Fruit fly (Drosophila melanogaster): ENCODE data around the gene js.
A peak's percentile ranks its signal among the peaks of the same experiment; 100 is the strongest.

Gene js

dm6 chr3R:16359098-16359497 lies 9.0 kb downstream of the js start, which contains the start of gene CG17931 (continued):
- TF ChIP-seq CG7839 (tag; optimal IDR thresholded peaks at IDR 0.05) (no peak), CG6272 (GFP tag; IDR thresholded peaks at IDR 0.05) (no peak), wor (GFP tag; IDR thresholded peaks at IDR 0.05) (no peak), crp (GFP tag; optimal IDR thresholded peaks at IDR 0.05) (peak in 1 of 2 experiments; percentile 79), sna (GFP tag; IDR thresholded peaks at IDR 0.05; ENCODE audit: partially characterized antibody) (no peak), ab (GFP tag; optimal IDR thresholded peaks at IDR 0.05) (no peak), CG8924 (tag; optimal IDR thresholded peaks at IDR 0.05) (peak; percentile 72), chn (GFP tag; optimal IDR thresholded peaks at IDR 0.05) (no peak), pzg (GFP tag; optimal IDR thresholded peaks at IDR 0.05) (peak; percentile 95), Rx (GFP tag; IDR thresholded peaks at IDR 0.05) (no peak), CG2120 (GFP tag; optimal IDR thresholded peaks at IDR 0.05) (no peak), CG10274 (GFP tag; optimal IDR thresholded peaks at IDR 0.05) (no peak)

- TF ChIP-seq CG10366 (GFP tag; IDR thresholded peaks at IDR 0.05) = no peak
- TF ChIP-seq Dll (GFP tag; IDR thresholded peaks at IDR 0.05; ENCODE audit: partially characterized antibody) = 0 out of 4 replicates have a peak, but pooled peaks have one; percentile 22
- TF ChIP-seq tgo (GFP tag; IDR thresholded peaks at IDR 0.05) = no peak
- TF ChIP-seq Rfx (GFP tag; IDR thresholded peaks at IDR 0.05) = peak; percentile 40; the same call in 1 of the 2 replicates
- no peak for TF ChIP-seq jing (GFP tag; optimal IDR thresholded peaks at IDR 0.05)
- TF ChIP-seq CG17612 (GFP tag; IDR thresholded peaks at IDR 0.05) = no peak
- TF ChIP-seq CG7745 (tag; optimal IDR thresholded peaks at IDR 0.05) = no peak
- no peak for TF ChIP-seq cwo (GFP tag; optimal IDR thresholded peaks at IDR 0.05)
- no peak for TF ChIP-seq CG3847 (GFP tag; IDR thresholded peaks at IDR 0.05)
- TF ChIP-seq CG13424 (tag; optimal IDR thresholded peaks at IDR 0.05) = no peak
- no peak for TF ChIP-seq Ada2b (GFP tag; IDR thresholded peaks at IDR 0.05)
- no peak for TF ChIP-seq CG15479 (GFP tag; optimal IDR thresholded peaks at IDR 0.05)
- TF ChIP-seq Kr (GFP tag; optimal IDR thresholded peaks at IDR 0.05) = no peak
- TF ChIP-seq CG13624 (GFP tag; optimal IDR thresholded peaks at IDR 0.05) = peak; percentile 51
- no peak for TF ChIP-seq Xbp1 (GFP tag; optimal IDR thresholded peaks at IDR 0.05)
- peak; percentile 16; the same call in 1 of the 2 replicates for TF ChIP-seq MBD-R2 (GFP tag; IDR thresholded peaks at IDR 0.05)
- no peak for TF ChIP-seq CG10979 (tag; optimal IDR thresholded peaks at IDR 0.05)
- TF ChIP-seq CG4404 (GFP tag; IDR thresholded peaks at IDR 0.05) = no peak
- no peak for TF ChIP-seq CG12391 (tag; optimal IDR thresholded peaks at IDR 0.05)
- no peak for TF ChIP-seq CG6791 (GFP tag; IDR thresholded peaks at IDR 0.05; ENCODE audit: partially characterized antibody)
- no peak for TF ChIP-seq HLHmδ (GFP tag; optimal IDR thresholded peaks at IDR 0.05)
- TF ChIP-seq CG2712 (tag; optimal IDR thresholded peaks at IDR 0.05) = no peak
- peak; percentile 28; the same call in 1 of the 2 replicates for TF ChIP-seq inv (GFP tag; IDR thresholded peaks at IDR 0.05; ENCODE audit: partially characterized antibody)
- no peak for TF ChIP-seq Ptx1 (GFP tag; IDR thresholded peaks at IDR 0.05)
- no peak for TF ChIP-seq cad (GFP tag; optimal IDR thresholded peaks at IDR 0.05)
- TF ChIP-seq az2 (GFP tag; optimal IDR thresholded peaks at IDR 0.05) = no peak
- TF ChIP-seq CG10274 (GFP tag; optimal IDR thresholded peaks at IDR 0.05) = no peak
- TF ChIP-seq bcd (GFP tag; optimal IDR thresholded peaks at IDR 0.05) = no peak
- no peak for TF ChIP-seq Taf1 (GFP tag; IDR thresholded peaks at IDR 0.05)
- no peak for TF ChIP-seq scrt (GFP tag; optimal IDR thresholded peaks at IDR 0.05)
- no peak for TF ChIP-seq jumu (GFP tag; optimal IDR thresholded peaks at IDR 0.05)
- no peak for TF ChIP-seq fru (optimal IDR thresholded peaks at IDR 0.05)
- no peak for TF ChIP-seq CG11085 (GFP tag; IDR thresholded peaks at IDR 0.05)
- no peak for TF ChIP-seq CG8290 (GFP tag; optimal IDR thresholded peaks at IDR 0.05)
- TF ChIP-seq CG8290 (tag; optimal IDR thresholded peaks at IDR 0.05) = peak in 1 of 2 experiments; percentile 50
- no peak for TF ChIP-seq twi (tag; optimal IDR thresholded peaks at IDR 0.05)
- TF ChIP-seq Dip2 (GFP tag; IDR thresholded peaks at IDR 0.05) = no peak
- TF ChIP-seq CG15011 (GFP tag; optimal IDR thresholded peaks at IDR 0.05) = no peak
- peak; percentile 46; the same call in 1 of the 2 replicates for TF ChIP-seq amos (GFP tag; IDR thresholded peaks at IDR 0.05; ENCODE audit: partially characterized antibody)
- no peak for TF ChIP-seq Max (GFP tag; optimal IDR thresholded peaks at IDR 0.05)
These were observed 11.3 kb downstream of the js start, which contains the start of gene CG10311 for dm6 chr3R:16356863-16357215. CG10311 (minus strand) TSS chr3R:16357015.
